Worm (Caenorhabditis elegans): ENCODE data around the gene nhr-238.

The nhr-238 gene

ce11 chrV:1651045-1651444 is 21.8 kb upstream of the nhr-238 start, which contains the start of gene irld-44:
Gene irld-44, plus strand, starts transcription at chrV:1651345.
- TF ChIP-seq scrt-1 (GFP tag; IDR thresholded peaks at IDR 0.05), result no peak
- TF ChIP-seq tra-4 (tag; optimal IDR thresholded peaks at IDR 0.05), result no peak
- TF ChIP-seq ceh-36 (tag; optimal IDR thresholded peaks at IDR 0.05), result no peak
- no peak for TF ChIP-seq tbx-11 (GFP tag; IDR thresholded peaks at IDR 0.05)
- TF ChIP-seq aly-1 (tag; optimal IDR thresholded peaks at IDR 0.05), result no peak
- TF ChIP-seq hmbx-1 (tag; optimal IDR thresholded peaks at IDR 0.05), result no peak
- no peak for TF ChIP-seq flt-1 (GFP tag; IDR thresholded peaks at IDR 0.05)
- no peak for TF ChIP-seq B0310.2 (tag; optimal IDR thresholded peaks at IDR 0.05)
- TF ChIP-seq sea-1 (GFP tag; conservative IDR thresholded peaks at IDR 0.05), result no peak
- no peak for TF ChIP-seq ama-1 (optimal IDR thresholded peaks at IDR 0.05)
- no peak for TF ChIP-seq tbx-37 (GFP tag; conservative IDR thresholded peaks at IDR 0.05)
- TF ChIP-seq pes-1 (GFP tag; IDR thresholded peaks at IDR 0.05), result no peak
- TF ChIP-seq hnd-1 (tag; optimal IDR thresholded peaks at IDR 0.05), result no peak
- no peak for TF ChIP-seq F13C5.2 (tag; optimal IDR thresholded peaks at IDR 0.05)

- TF ChIP-seq hnd-1 (tag; optimal IDR thresholded peaks at IDR 0.05), result no peak
- no peak for TF ChIP-seq ceh-36 (tag; optimal IDR thresholded peaks at IDR 0.05)
- no peak for TF ChIP-seq tra-4 (tag; optimal IDR thresholded peaks at IDR 0.05)
- TF ChIP-seq hmbx-1 (tag; optimal IDR thresholded peaks at IDR 0.05), result no peak
- TF ChIP-seq B0310.2 (tag; optimal IDR thresholded peaks at IDR 0.05), result no peak
- no peak for TF ChIP-seq ama-1 (optimal IDR thresholded peaks at IDR 0.05)
- no peak for TF ChIP-seq aly-1 (tag; optimal IDR thresholded peaks at IDR 0.05)
- no peak for TF ChIP-seq hmg-4 (GFP tag; optimal IDR thresholded peaks at IDR 0.05)
- no peak for TF ChIP-seq ets-7 (tag; optimal IDR thresholded peaks at IDR 0.05)
- TF ChIP-seq scrt-1 (GFP tag; IDR thresholded peaks at IDR 0.05), result no peak
- no peak for TF ChIP-seq tbx-37 (GFP tag; conservative IDR thresholded peaks at IDR 0.05)
- no peak for TF ChIP-seq flt-1 (GFP tag; IDR thresholded peaks at IDR 0.05)
- no peak for TF ChIP-seq ceh-13 (GFP tag; optimal IDR thresholded peaks at IDR 0.05)
- no peak for TF ChIP-seq pes-1 (GFP tag; IDR thresholded peaks at IDR 0.05)
- TF ChIP-seq sea-1 (GFP tag; conservative IDR thresholded peaks at IDR 0.05), result no peak
- no peak for TF ChIP-seq F13C5.2 (tag; optimal IDR thresholded peaks at IDR 0.05)
- no peak for TF ChIP-seq tbx-11 (GFP tag; IDR thresholded peaks at IDR 0.05)
Measured at ce11 chrV:1648000-1648399, 18.8 kb upstream of the nhr-238 start, which contains the start of gene irld-45. Gene irld-45, plus strand, starts transcription at chrV:1648300.

DNA sequence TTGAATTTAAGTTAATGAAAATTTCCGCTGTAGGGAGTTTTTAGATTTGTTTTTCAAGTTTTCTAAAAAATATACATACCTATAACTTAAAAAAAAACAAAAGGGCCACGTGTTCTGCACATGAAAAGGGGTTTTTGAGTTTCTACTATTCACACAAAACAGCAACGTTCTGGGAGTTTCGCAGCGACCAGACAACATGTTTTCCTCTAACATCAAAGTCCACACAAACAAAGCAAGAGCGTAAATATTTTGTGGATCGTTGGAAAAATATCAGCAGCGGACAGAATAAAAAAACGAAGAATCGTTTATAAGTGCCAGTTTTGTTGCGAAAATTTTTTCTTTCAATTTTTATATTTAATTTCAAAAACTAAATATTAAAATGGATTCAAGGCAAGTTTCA is 14.7 kb upstream of the nhr-238 start, which contains the start of gene alh-2:
TSS of gene alh-2 (plus strand) at position 284 of the 400 bp plus-strand sequence.
- no peak for TF ChIP-seq F13C5.2 (tag; optimal IDR thresholded peaks at IDR 0.05)
- no peak for TF ChIP-seq B0310.2 (tag; optimal IDR thresholded peaks at IDR 0.05)
- TF ChIP-seq hmg-4 (GFP tag; optimal IDR thresholded peaks at IDR 0.05), result no peak
- TF ChIP-seq ama-1 (optimal IDR thresholded peaks at IDR 0.05), result no peak
- no peak for TF ChIP-seq pes-1 (GFP tag; IDR thresholded peaks at IDR 0.05)
- TF ChIP-seq scrt-1 (GFP tag; IDR thresholded peaks at IDR 0.05), result no peak
- no peak for TF ChIP-seq aly-1 (tag; optimal IDR thresholded peaks at IDR 0.05)

- TF ChIP-seq flt-1 (GFP tag; IDR thresholded peaks at IDR 0.05), result no peak
- no peak for TF ChIP-seq ama-1 (optimal IDR thresholded peaks at IDR 0.05)
- TF ChIP-seq aly-1 (tag; optimal IDR thresholded peaks at IDR 0.05), result no peak
- no peak for TF ChIP-seq ceh-13 (GFP tag; optimal IDR thresholded peaks at IDR 0.05)
- no peak for TF ChIP-seq tbx-11 (GFP tag; IDR thresholded peaks at IDR 0.05)
- TF ChIP-seq ets-7 (tag; optimal IDR thresholded peaks at IDR 0.05), result no peak
- no peak for TF ChIP-seq ceh-36 (tag; optimal IDR thresholded peaks at IDR 0.05)
- no peak for TF ChIP-seq hmg-4 (GFP tag; optimal IDR thresholded peaks at IDR 0.05)
- TF ChIP-seq pes-1 (GFP tag; IDR thresholded peaks at IDR 0.05), result no peak
- no peak for TF ChIP-seq B0310.2 (tag; optimal IDR thresholded peaks at IDR 0.05)
- TF ChIP-seq hmbx-1 (tag; optimal IDR thresholded peaks at IDR 0.05), result no peak
- no peak for TF ChIP-seq tra-4 (tag; optimal IDR thresholded peaks at IDR 0.05)
- no peak for TF ChIP-seq sea-1 (GFP tag; conservative IDR thresholded peaks at IDR 0.05)
- TF ChIP-seq tbx-37 (GFP tag; conservative IDR thresholded peaks at IDR 0.05), result no peak
- TF ChIP-seq hnd-1 (tag; optimal IDR thresholded peaks at IDR 0.05), result no peak
- no peak for TF ChIP-seq F13C5.2 (tag; optimal IDR thresholded peaks at IDR 0.05)
- no peak for TF ChIP-seq scrt-1 (GFP tag; IDR thresholded peaks at IDR 0.05)
Measured at ce11 chrV:1642768-1643167, 13.5 kb upstream of the nhr-238 start.

DNA sequence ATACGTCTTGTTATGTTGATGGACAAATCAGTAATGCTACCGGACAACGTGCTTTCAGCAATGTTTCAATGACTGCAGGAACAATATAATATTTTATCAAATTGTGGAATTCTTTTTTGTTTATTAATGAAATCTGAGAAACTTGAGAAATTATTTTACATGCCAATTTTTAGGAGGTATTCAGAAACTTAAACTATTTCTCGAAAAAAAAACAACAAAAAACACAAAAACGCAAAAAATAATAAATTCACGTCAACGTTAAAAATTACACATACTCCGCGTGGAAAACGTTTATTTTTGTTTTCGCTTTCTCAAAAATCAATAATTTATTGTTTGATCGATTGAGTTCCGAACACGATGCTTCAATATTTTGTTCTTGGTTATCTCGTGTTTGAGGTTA is 13.0 kb upstream of the nhr-238 start, which contains the start of gene Y46H3D.1:
TSS of gene Y46H3D.1 (plus strand) at position 301 of the 400 bp plus-strand sequence.
- TF ChIP-seq ets-7 (tag; optimal IDR thresholded peaks at IDR 0.05), result no peak
- no peak for TF ChIP-seq tbx-11 (GFP tag; IDR thresholded peaks at IDR 0.05)
- no peak for TF ChIP-seq hmbx-1 (tag; optimal IDR thresholded peaks at IDR 0.05)
- no peak for TF ChIP-seq B0310.2 (tag; optimal IDR thresholded peaks at IDR 0.05)
- TF ChIP-seq tra-4 (tag; optimal IDR thresholded peaks at IDR 0.05), result no peak
- TF ChIP-seq aly-1 (tag; optimal IDR thresholded peaks at IDR 0.05), result no peak
- TF ChIP-seq sea-1 (GFP tag; conservative IDR thresholded peaks at IDR 0.05), result no peak
- TF ChIP-seq flt-1 (GFP tag; IDR thresholded peaks at IDR 0.05), result no peak
- TF ChIP-seq scrt-1 (GFP tag; IDR thresholded peaks at IDR 0.05), result no peak
- no peak for TF ChIP-seq hnd-1 (tag; optimal IDR thresholded peaks at IDR 0.05)
- no peak for TF ChIP-seq hmg-4 (GFP tag; optimal IDR thresholded peaks at IDR 0.05)
- TF ChIP-seq ceh-36 (tag; optimal IDR thresholded peaks at IDR 0.05), result no peak
- TF ChIP-seq pes-1 (GFP tag; IDR thresholded peaks at IDR 0.05), result no peak
- TF ChIP-seq tbx-37 (GFP tag; conservative IDR thresholded peaks at IDR 0.05), result no peak
- TF ChIP-seq F13C5.2 (tag; optimal IDR thresholded peaks at IDR 0.05), result no peak
- no peak for TF ChIP-seq ama-1 (optimal IDR thresholded peaks at IDR 0.05)
- TF ChIP-seq ceh-13 (GFP tag; optimal IDR thresholded peaks at IDR 0.05), result no peak

DNA sequence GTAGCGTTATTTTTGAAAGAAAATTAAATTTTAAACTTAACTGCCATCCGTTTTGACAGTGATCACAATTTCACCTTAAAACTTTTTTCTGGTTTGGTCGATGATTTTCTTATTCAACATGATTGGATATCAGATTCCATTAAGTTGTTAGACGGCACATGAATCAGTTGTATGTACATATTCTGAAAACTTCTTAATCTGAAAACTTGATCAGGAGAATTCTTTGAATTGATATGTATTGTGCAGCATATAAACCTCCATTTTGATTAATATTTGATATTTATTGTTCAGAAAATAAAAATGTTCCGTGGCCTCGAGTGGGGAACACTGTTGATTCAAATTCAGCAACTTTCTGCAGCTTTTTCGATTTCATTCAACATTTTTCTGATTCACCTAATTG is 10.8 kb upstream of the nhr-238 start, which contains the start of gene str-221:
TSS of gene str-221 (plus strand) at position 301 of the 400 bp plus-strand sequence.
- no peak for TF ChIP-seq ceh-13 (GFP tag; optimal IDR thresholded peaks at IDR 0.05)
- TF ChIP-seq ets-7 (tag; optimal IDR thresholded peaks at IDR 0.05), result no peak
- no peak for TF ChIP-seq B0310.2 (tag; optimal IDR thresholded peaks at IDR 0.05)

ce11 chrV:1635859-1636258 is 6.6 kb upstream of the nhr-238 start, which contains the start of gene str-222:
Gene str-222, plus strand, starts transcription at chrV:1636159.
- no peak for TF ChIP-seq tra-4 (tag; optimal IDR thresholded peaks at IDR 0.05)
- TF ChIP-seq tbx-11 (GFP tag; IDR thresholded peaks at IDR 0.05), result no peak
